Worm (Caenorhabditis elegans) whole organism, midembryonic: Measurements from ENCODE around the gene ftr-1.

ENCODE experiments used
- cog-1 ChIP-seq: sonication (generic microtip); optimal IDR thresholded peaks from 2 replicates; lab custom pipeline; 2016; ENCODE audit warnings: missing genetic modification characterization, missing compliant biosample characterization
- flt-1 ChIP-seq: fragments of 200-800 bp; sonication (Bioruptor generic); IDR thresholded peaks from 2 replicates; pipeline ENCODE4 v1.3.6; 2022; ENCODE audit warnings: missing genetic modification characterization, missing compliant biosample characterization
- klf-2 ChIP-seq: fragments of 200-800 bp; sonication (Bioruptor generic); conservative IDR thresholded peaks from 2 replicates; pipeline ENCODE4 v1.3.6; 2022; ENCODE audit warnings: missing genetic modification reagents, missing genetic modification characterization, missing compliant biosample characterization
- med-1 ChIP-seq: sonication (generic microtip); optimal IDR thresholded peaks from 2 replicates; lab custom pipeline; 2017; ENCODE audit warnings: missing genetic modification characterization, mild to moderate bottlenecking, missing compliant biosample characterization, antibody characterized with exemption, missing genetic modification reagents; ENCODE audit not compliant: insufficient read depth
- ref-1 ChIP-seq: fragments of 200-800 bp; sonication (Bioruptor generic); conservative IDR thresholded peaks from 2 replicates; pipeline ENCODE4 v1.3.6; 2022; ENCODE audit warnings: missing genetic modification reagents, missing genetic modification characterization, missing compliant biosample characterization
- ztf-23 ChIP-seq: fragments of 200-800 bp; sonication (Bioruptor generic); IDR thresholded peaks from 2 replicates; pipeline ENCODE4 v1.3.6; 2022; ENCODE audit warnings: missing genetic modification reagents, missing genetic modification characterization, missing compliant biosample characterization

DNA sequence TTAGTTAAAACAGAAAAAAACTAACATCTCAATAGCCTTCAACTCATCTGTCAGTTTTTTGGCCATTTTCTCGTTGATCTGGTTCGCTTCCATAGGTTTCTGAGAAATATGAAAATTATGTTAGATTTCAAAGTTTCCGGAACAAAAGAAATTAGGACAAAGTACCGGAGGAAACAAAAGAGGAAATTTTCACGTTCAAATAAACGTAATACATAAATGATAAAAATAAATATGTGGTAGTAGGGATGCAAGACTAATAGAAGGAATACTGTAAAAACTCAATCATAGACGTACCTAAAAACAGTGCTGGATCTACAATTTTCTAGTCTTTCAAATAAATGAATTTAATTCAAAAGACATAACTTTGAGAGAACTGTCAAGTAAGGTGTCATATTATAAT lies 8.0 kb upstream of the ftr-1 start, which contains the start of gene fbxa-116:
- TF ChIP-seq flt-1 (GFP tag; lab: Robert Waterston, UW) (no peak), ref-1 (GFP tag; lab: Robert Waterston, UW) (no peak), klf-2 (GFP tag; lab: Robert Waterston, UW) (no peak), ztf-23 (no peak), cog-1 (tag; lab: Kevin White, UChicago) (no peak), med-1 (GFP tag; lab: Kevin White, UChicago) (no peak)
